Worm (Caenorhabditis elegans): ENCODE data around the gene aqp-5.

- TF ChIP-seq dpff-1 (tag; optimal IDR thresholded peaks at IDR 0.05): no peak
- no peak for TF ChIP-seq B0035.1 (tag; optimal IDR thresholded peaks at IDR 0.05)
- TF ChIP-seq atf-7 (tag; optimal IDR thresholded peaks at IDR 0.05): no peak
- TF ChIP-seq bed-2 (GFP tag; IDR thresholded peaks at IDR 0.05): no peak
These were observed 28.3 kb upstream of the aqp-5 start, which contains the start of gene F22E12.3 for ce11 chrV:10463276-10463675.
